Fruit fly (Drosophila melanogaster) S2 (cell line): ENCODE data around the gene RpS10b.

Experiments
- CG8478 ChIP-seq: fragments of >200 bp; optimal IDR thresholded peaks from 2 replicates; lab custom pipeline; 2018
- CTCF ChIP-seq, 2 experiments: fragments of >200 bp; optimal IDR thresholded peaks; 2 replicates each; lab custom pipeline; 2018

RpS10b gene

dm6 chrX:19592309-19592708, 5.5 kb upstream of the RpS10b start, which contains the start of gene CG14205:
TSS of gene CG14205 (plus strand) at chrX:19592609.
- TF ChIP-seq CG8478 (lab: Kevin White, UChicago) (no peak), CTCF (optimal IDR thresholded peaks at IDR 0.05; lab: Kevin White, UChicago) (no peak)

dm6 chrX:19595862-19596261, 2.0 kb upstream of the RpS10b start:
- TF ChIP-seq CTCF (optimal IDR thresholded peaks at IDR 0.05; lab: Kevin White, UChicago): no peak
- no peak for TF ChIP-seq CG8478 (lab: Kevin White, UChicago)

- no peak for TF ChIP-seq CTCF (optimal IDR thresholded peaks at IDR 0.05; lab: Kevin White, UChicago)
- TF ChIP-seq CG8478 (lab: Kevin White, UChicago): no peak
These were observed 672 bp downstream of the RpS10b start for dm6 chrX:19598503-19598902.

DNA sequence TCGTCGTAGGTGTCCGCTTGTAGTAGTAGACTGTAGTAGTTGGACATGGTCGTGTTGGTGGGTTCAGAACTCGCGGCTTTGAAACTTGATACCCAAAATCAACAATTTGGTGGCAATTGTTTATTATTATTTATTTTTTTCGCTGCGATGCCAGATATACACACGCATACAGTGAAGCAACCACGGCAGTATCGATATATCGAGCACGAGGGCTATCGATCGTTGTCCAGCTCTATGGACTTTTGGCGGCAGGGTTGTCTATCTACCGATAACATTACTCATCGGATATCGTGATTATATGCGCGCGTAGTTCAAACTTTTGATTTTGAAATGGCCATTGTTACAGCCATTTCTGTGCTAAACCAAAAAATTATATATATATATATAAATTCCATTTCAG, 3.8 kb downstream of the RpS10b start, which contains the start of gene CG14220:
Gene CG14220, minus strand, starts transcription at position 208 of the 400 bp plus-strand sequence.
- TF ChIP-seq CG8478 (lab: Kevin White, UChicago) (no peak), CTCF (optimal IDR thresholded peaks at IDR 0.05; lab: Kevin White, UChicago) (no peak)

dm6 chrX:19602483-19602882, 4.7 kb downstream of the RpS10b start:
- no peak for TF ChIP-seq CTCF (optimal IDR thresholded peaks at IDR 0.05; lab: Kevin White, UChicago)
- no peak for TF ChIP-seq CG8478 (lab: Kevin White, UChicago)

DNA sequence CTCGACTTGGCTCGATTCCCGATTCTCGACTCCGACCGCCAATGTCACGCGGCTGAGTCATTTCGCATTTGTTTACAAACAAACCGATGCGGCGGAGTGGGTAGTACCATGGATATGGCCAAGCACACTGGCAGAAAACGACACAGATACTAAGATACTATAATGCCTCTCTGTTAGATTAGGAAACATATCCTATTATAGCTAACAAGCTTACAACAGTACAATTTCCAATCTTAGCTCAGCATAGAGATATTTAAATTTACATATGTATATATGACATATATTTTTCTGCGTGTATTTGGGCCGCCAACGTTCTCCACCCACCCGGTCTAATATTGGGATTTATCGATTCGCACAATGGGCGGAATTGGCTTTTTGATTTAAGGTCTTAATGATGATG, 6.1 kb downstream of the RpS10b start:
- TF ChIP-seq CTCF (optimal IDR thresholded peaks at IDR 0.05; lab: Kevin White, UChicago) (no peak), CG8478 (lab: Kevin White, UChicago) (no peak)

DNA sequence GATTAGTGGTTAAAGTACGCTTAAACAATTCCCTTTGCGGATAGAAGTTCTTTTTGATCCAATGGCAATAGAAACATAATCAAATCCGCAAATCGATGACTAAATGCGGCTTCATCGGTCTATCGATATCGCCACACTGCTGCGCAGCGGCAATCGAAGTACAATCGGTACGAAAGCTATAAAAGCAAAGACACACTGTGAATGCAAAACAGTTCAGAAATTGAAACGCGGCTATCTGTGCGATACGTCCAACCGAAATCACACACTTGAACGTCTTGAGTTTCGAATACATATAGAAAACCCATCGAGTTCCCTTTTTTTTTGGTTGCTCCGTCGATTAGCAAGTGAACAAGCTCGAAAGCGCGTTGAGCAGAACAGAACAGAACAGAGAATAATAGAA, 7.2 kb downstream of the RpS10b start, which contains the start of gene CG14207:
Gene CG14207, plus strand, starts transcription at position 203 of the 400 bp plus-strand sequence.
- no peak for TF ChIP-seq CTCF (optimal IDR thresholded peaks at IDR 0.05; lab: Kevin White, UChicago)

DNA sequence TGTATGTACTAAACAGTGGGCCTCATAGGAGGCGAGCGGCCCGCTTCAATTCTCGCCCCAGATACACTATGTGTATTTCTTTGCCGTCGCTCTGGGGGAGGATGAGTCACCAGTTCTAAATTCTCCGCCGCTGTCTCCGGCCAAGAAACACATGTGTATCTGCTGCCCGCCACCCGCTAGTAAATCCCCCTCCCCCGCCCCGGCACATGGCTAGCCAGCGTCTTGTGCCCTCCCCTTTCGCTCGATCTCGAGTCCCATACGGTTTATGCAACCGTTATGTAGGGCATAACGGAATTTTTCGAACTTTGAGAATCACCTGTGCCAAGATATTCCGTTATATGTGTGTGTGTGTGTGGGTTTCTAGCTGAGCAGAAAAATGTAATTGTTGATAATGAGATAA, 8.1 kb downstream of the RpS10b start:
- TF ChIP-seq CG8478 (lab: Kevin White, UChicago) (no peak), CTCF (optimal IDR thresholded peaks at IDR 0.05; lab: Kevin White, UChicago) (no peak)

DNA sequence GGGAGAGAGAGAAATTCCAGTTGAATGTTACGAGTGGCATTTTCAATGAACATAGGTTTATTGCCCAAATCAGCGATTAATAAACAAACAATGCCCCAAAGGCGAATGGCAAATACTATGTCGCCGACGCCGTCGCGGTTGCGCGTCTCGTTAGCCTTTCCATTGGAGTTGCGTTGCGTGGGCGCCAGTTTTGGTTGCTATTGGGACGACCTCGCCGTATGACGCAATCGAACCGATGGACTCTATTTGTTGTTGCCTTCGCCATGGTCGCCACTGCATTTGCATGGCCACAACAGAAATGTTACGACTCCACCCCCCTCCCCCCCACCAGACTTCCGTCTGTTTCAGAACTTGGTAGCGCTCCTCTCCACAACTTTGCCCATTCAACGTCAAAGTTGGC, 8.7 kb downstream of the RpS10b start:
- TF ChIP-seq CTCF (optimal IDR thresholded peaks at IDR 0.05; lab: Kevin White, UChicago) (no peak), CG8478 (lab: Kevin White, UChicago) (no peak)

- no peak for TF ChIP-seq CTCF (optimal IDR thresholded peaks at IDR 0.05; lab: Kevin White, UChicago)
- TF ChIP-seq CG8478 (lab: Kevin White, UChicago): no peak
These were observed 9.1 kb downstream of the RpS10b start for dm6 chrX:19606971-19607370.

DNA sequence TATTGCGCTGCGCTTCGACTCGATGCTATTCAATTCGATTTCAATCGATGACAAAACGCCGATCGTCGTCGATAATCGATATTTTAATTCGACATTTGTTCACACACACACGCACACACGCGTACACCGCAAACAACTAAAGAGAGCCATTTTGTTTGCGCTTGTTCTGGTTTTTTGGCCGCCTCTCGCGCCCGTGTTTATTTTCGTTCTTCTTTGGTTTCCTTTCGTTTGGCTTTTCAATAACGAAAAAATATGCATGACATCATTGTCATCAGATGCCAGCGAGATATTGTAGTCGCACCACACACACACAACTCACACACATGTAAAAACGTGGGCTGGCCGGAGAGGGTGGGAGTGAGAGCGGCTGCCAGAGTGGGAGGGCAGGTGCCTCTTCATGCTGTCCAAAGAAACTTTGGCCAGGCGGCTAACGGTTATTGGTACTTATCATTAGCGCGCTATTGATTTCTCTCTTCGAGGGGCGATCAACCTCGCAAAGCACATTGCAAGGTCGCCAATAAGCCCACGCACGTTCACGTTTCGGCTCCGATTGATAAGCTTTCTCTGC, 10.3 kb downstream of the RpS10b start:
- TF ChIP-seq CTCF (optimal IDR thresholded peaks at IDR 0.05; lab: Kevin White, UChicago) (no peak), CG8478 (lab: Kevin White, UChicago) (no peak)

DNA sequence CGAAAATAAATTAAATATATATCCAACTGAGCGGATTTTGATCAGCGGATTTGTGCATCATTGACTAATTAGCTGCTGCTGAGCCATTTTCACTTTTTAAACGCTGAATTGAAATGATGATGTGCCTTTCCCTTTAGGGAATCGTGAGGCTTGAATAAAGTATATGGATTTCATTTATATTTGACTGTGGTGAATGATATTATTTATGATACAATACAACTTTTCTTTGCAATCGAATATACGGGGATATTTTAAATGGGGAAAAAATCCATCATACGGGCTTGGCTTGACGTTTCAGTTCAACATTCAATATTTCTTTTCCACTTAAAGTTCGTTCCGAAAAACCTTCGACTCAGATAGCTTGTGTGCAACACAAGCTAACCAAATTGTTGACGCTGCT, 13.4 kb downstream of the RpS10b start, which contains the start of the genes Shawn and Tyler:
Gene Shawn, plus strand, starts transcription at position 301 of the 400 bp plus-strand sequence.
Gene Tyler, plus strand, starts transcription at position 301 of the 400 bp plus-strand sequence.
- TF ChIP-seq CTCF (optimal IDR thresholded peaks at IDR 0.05; lab: Kevin White, UChicago) (no peak), CG8478 (lab: Kevin White, UChicago) (no peak)

DNA sequence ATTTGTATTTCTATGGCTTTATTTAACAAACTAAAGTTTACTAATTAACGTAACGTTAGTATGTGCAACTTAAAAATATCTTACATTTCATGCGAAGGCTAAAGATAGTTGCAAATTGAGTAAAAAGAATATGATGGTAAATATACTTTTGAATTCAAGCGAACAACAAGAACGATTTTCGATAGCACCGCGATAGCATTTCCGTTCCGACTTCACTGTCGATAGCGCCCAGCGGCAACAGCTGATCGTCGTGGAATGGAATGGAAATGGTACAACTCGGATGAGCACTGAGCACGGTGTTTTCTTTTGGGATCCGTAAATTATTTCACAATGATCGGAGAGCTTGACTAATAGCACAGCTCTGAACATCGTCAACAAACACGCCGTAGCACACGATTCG, 15.6 kb downstream of the RpS10b start:
- no peak for TF ChIP-seq CTCF (optimal IDR thresholded peaks at IDR 0.05; lab: Kevin White, UChicago)
- no peak for TF ChIP-seq CG8478 (lab: Kevin White, UChicago)

dm6 chrX:19615990-19616663, 18.3 kb downstream of the RpS10b start, which contains the start of gene CG14210:
TSS of gene CG14210 (plus strand) at chrX:19616196.
- TF ChIP-seq CG8478 (lab: Kevin White, UChicago) (no peak), CTCF (optimal IDR thresholded peaks at IDR 0.05; lab: Kevin White, UChicago) (no peak)

DNA sequence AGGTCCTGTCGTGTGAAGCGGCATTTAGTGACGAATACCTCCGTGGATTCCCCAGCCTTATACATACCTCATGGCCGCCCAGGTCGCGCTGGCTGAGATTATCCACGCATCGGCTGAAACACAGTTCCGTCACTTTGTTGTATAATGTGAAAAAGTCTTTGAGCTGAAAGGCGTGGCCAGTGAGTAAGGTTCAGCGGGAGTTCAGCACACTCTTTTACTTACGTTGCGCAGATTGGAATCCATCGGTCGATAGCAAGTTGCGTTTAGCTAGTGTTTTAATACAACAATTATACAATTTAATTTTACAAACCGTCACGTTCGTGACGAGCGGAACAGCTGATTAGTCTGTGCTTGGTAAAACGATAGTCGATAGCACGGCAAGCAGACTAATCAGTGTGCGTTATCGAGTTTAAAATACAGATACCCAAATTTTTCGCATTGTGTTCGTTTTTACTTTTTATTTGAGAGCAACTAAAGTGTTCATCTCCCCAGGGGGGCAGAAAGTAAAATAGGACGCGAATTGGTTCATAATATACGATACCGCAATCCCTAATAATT, 20.4 kb downstream of the RpS10b start, which contains the start of the genes Pstk and Tim9b:
Gene Pstk, minus strand, starts transcription at position 355 of the 558 bp plus-strand sequence.
Gene Tim9b, minus strand, starts transcription at position 355 of the 558 bp plus-strand sequence.
- TF ChIP-seq CTCF (optimal IDR thresholded peaks at IDR 0.05; lab: Kevin White, UChicago) (no peak), CG8478 (lab: Kevin White, UChicago) (no peak)
